Worm (Caenorhabditis elegans): ENCODE results near the gene nrde-1.
A peak's percentile ranks its signal among the peaks of the same experiment; 100 is the strongest.

nrde-1 gene

ce11 chrIII:3713163-3713562 lies at the start of gene nrde-1:
Gene nrde-1, plus strand, starts transcription at chrIII:3713463.
- no peak for TF ChIP-seq him-1 (tag; optimal IDR thresholded peaks at IDR 0.05)
- no peak for TF ChIP-seq W03F9.2 (tag; optimal IDR thresholded peaks at IDR 0.05)
- no peak for TF ChIP-seq dao-5 (tag; optimal IDR thresholded peaks at IDR 0.05)

- TF ChIP-seq him-1 (tag; optimal IDR thresholded peaks at IDR 0.05) (peak; percentile 62), dao-5 (tag; optimal IDR thresholded peaks at IDR 0.05) (no peak), W03F9.2 (tag; optimal IDR thresholded peaks at IDR 0.05) (peak; percentile 27)
These were observed 49.0 kb upstream of the nrde-1 start, which contains the start of gene C46F11.4 for ce11 chrIII:3664224-3664623. Gene C46F11.4, minus strand, starts transcription at chrIII:3664304.

ce11 chrIII:3670336-3670735 lies 42.9 kb upstream of the nrde-1 start, which contains the start of gene C46F11.6:
Gene C46F11.6, minus strand, starts transcription at chrIII:3670436.
- TF ChIP-seq W03F9.2 (tag; optimal IDR thresholded peaks at IDR 0.05) (no peak), dao-5 (tag; optimal IDR thresholded peaks at IDR 0.05) (no peak), him-1 (tag; optimal IDR thresholded peaks at IDR 0.05) (no peak)

ce11 chrIII:3670984-3671383 lies 42.3 kb upstream of the nrde-1 start:
- TF ChIP-seq him-1 (tag; optimal IDR thresholded peaks at IDR 0.05): no peak
- TF ChIP-seq W03F9.2 (tag; optimal IDR thresholded peaks at IDR 0.05): no peak
- no peak for TF ChIP-seq dao-5 (tag; optimal IDR thresholded peaks at IDR 0.05)

DNA sequence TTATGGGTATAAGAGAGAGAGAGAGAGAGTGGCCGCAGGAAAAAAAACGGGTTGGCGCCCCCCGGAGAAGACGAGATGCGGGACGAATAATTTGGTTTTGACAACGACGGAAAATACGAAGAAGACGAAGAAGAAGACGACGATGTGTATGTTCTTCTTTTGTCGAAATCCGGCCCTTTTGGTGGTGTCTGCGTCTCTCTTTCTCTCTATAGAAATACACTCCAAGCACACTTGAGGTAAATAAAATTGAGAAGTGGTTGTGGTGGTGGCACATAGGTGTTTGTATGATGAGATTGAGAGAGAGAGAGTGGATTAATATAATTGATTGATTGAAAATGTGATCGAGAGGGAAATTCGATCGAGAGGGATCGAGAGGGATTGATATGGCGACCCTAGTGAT lies 40.4 kb upstream of the nrde-1 start:
- TF ChIP-seq him-1 (tag; optimal IDR thresholded peaks at IDR 0.05) (no peak), W03F9.2 (tag; optimal IDR thresholded peaks at IDR 0.05) (no peak), dao-5 (tag; optimal IDR thresholded peaks at IDR 0.05) (no peak)

DNA sequence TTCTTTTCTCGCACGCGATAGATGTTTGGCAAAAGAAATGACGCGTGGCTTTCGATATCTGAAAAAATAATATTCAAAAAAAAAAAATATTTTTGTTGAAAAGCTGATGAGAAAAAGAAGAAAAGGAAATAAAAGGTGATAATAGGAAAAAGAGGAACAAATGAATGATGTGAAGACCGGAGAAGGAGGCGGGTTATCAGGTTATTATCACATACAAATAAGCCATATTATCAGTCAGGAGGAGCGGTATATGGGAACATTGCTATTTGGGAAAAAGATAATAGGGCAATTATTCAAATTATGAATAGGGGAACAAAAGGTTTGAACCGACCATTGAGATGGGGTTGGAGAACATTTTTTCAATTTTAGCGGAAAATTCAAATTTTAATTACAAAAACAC lies 39.1 kb upstream of the nrde-1 start:
- no peak for TF ChIP-seq W03F9.2 (tag; optimal IDR thresholded peaks at IDR 0.05)
- TF ChIP-seq him-1 (tag; optimal IDR thresholded peaks at IDR 0.05): no peak
- no peak for TF ChIP-seq dao-5 (tag; optimal IDR thresholded peaks at IDR 0.05)

DNA sequence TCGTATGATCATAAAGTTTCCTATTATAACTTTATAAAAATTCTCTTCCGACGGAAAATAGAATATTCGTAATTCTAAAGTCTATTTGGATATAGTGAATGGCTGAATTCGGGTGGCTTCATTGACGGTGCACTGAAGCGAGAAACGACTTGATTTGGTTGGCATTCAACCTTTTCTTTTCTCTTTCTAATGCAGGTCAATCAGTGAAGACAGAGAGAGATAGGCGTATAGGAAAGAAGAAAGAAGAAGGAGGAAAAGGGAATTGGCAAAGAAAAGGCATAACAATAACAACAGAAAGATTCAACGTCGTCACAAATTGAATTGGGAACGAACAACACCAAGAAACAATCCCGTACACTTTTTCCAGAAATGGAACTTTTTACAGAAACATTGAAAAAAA lies 37.8 kb upstream of the nrde-1 start:
- no peak for TF ChIP-seq him-1 (tag; optimal IDR thresholded peaks at IDR 0.05)
- no peak for TF ChIP-seq W03F9.2 (tag; optimal IDR thresholded peaks at IDR 0.05)
- TF ChIP-seq dao-5 (tag; optimal IDR thresholded peaks at IDR 0.05): no peak

DNA sequence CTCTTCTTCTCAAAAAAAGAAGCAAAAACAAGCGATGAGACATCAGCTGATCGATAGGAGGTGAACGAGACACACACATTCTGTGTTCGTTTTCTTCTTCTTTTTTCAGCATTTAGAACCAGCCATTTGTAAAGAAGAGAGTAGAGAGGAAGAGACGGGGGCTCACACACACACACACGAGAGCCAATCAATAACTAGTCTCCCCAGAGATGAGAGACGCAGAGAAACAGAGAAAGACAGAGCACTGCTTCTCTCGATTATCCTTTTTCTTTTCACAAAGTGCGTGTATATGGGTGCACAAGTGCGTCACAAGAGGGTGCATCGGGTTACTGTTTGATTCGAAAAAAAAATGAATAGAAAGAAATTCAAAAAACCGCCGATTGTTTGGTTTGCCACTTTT lies 35.9 kb upstream of the nrde-1 start:
- TF ChIP-seq him-1 (tag; optimal IDR thresholded peaks at IDR 0.05): peak; percentile 92
- TF ChIP-seq W03F9.2 (tag; optimal IDR thresholded peaks at IDR 0.05): no peak
- TF ChIP-seq dao-5 (tag; optimal IDR thresholded peaks at IDR 0.05): no peak

ce11 chrIII:3679083-3679482 lies 34.2 kb upstream of the nrde-1 start:
- no peak for TF ChIP-seq W03F9.2 (tag; optimal IDR thresholded peaks at IDR 0.05)
- no peak for TF ChIP-seq him-1 (tag; optimal IDR thresholded peaks at IDR 0.05)
- no peak for TF ChIP-seq dao-5 (tag; optimal IDR thresholded peaks at IDR 0.05)

- TF ChIP-seq W03F9.2 (tag; optimal IDR thresholded peaks at IDR 0.05) (no peak), dao-5 (tag; optimal IDR thresholded peaks at IDR 0.05) (no peak), him-1 (tag; optimal IDR thresholded peaks at IDR 0.05) (no peak)
These were observed 31.8 kb upstream of the nrde-1 start for ce11 chrIII:3681351-3681938.

- TF ChIP-seq dao-5 (tag; optimal IDR thresholded peaks at IDR 0.05) (no peak), W03F9.2 (tag; optimal IDR thresholded peaks at IDR 0.05) (no peak), him-1 (tag; optimal IDR thresholded peaks at IDR 0.05) (no peak)
These were observed 30.3 kb upstream of the nrde-1 start for ce11 chrIII:3682869-3683403.

- no peak for TF ChIP-seq him-1 (tag; optimal IDR thresholded peaks at IDR 0.05)
These were observed 20.7 kb upstream of the nrde-1 start for ce11 chrIII:3692516-3692915.

DNA sequence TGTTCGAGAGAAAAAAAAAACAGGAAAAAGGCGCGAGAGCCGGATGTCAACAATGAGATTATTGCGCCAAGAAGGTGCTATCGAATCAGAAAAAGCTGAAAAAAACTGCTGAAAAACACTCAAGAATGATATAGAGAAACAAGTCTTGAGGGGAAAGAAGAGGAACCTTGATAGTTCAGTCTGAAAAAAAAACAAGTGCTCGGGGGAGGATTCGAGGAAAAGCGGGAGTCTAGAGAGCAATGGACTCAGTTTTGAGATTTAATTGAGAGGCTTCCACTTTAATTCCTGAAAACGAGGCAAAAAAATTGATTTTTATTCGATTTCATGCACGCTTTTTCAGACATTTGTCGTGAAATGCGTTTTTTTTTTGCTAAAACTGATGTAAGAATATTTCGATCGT lies 18.7 kb upstream of the nrde-1 start, which contains the start of gene npr-15:
Gene npr-15, minus strand, starts transcription at position 101 of the 400 bp plus-strand sequence.
- no peak for TF ChIP-seq W03F9.2 (tag; optimal IDR thresholded peaks at IDR 0.05)
- no peak for TF ChIP-seq him-1 (tag; optimal IDR thresholded peaks at IDR 0.05)
- TF ChIP-seq dao-5 (tag; optimal IDR thresholded peaks at IDR 0.05): no peak

ce11 chrIII:3698366-3698765 lies 14.9 kb upstream of the nrde-1 start:
- TF ChIP-seq dao-5 (tag; optimal IDR thresholded peaks at IDR 0.05): no peak
- no peak for TF ChIP-seq W03F9.2 (tag; optimal IDR thresholded peaks at IDR 0.05)
- no peak for TF ChIP-seq him-1 (tag; optimal IDR thresholded peaks at IDR 0.05)

DNA sequence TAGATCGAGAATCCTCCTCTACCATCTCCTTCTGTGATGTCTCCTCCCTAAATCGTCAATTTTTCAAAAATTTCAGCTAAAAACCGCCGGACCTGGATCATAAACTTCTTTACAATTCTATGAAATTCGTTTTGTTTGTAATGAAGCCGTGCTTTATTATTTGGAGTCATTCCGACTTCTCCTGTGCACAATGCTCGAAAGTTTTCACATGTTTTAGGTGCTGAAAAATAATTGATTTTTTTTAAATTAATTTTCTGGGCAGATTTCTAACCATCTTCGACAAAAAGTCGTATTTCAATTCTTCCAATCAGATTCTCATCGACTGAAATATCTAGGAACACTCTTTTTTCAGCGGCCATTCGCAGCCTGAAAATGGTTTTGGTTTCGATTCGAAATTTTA lies 14.0 kb upstream of the nrde-1 start, which contains the start of gene cyn-9:
Gene cyn-9, minus strand, starts transcription at position 366 of the 400 bp plus-strand sequence.
- TF ChIP-seq him-1 (tag; optimal IDR thresholded peaks at IDR 0.05): no peak
- TF ChIP-seq dao-5 (tag; optimal IDR thresholded peaks at IDR 0.05): no peak
- TF ChIP-seq W03F9.2 (tag; optimal IDR thresholded peaks at IDR 0.05): no peak
